Worm (Caenorhabditis elegans): ENCODE results near the gene ssu-1.

- TF ChIP-seq nhr-41 (GFP tag; IDR thresholded peaks at IDR 0.05), result no peak
- TF ChIP-seq nhr-28 (tag; optimal IDR thresholded peaks at IDR 0.05), result no peak
- no peak for TF ChIP-seq aha-1 (tag)
- TF ChIP-seq dve-1 (tag; optimal IDR thresholded peaks at IDR 0.05; ENCODE audit: insufficient read depth), result no peak
- no peak for TF ChIP-seq lsy-2 (tag; optimal IDR thresholded peaks at IDR 0.05)
- TF ChIP-seq skn-1 (tag; optimal IDR thresholded peaks at IDR 0.05), result no peak
- TF ChIP-seq unc-62 (GFP tag; optimal IDR thresholded peaks at IDR 0.05 in 1 of 2), result no peak
- TF ChIP-seq unc-62 (tag; optimal IDR thresholded peaks at IDR 0.05), result no peak
- no peak for TF ChIP-seq ceh-82 (tag; optimal IDR thresholded peaks at IDR 0.05)
Measured at ce11 chrV:20182311-20182710, 49.2 kb upstream of the ssu-1 start.

Data from whole organism, L4 larva.